Worm (Caenorhabditis elegans) whole organism, L4/young adult: ENCODE results near the gene F21D5.7.

Experiments used
- W03F9.2 ChIP-seq: fragments of 150-350 bp; optimal IDR thresholded peaks from 2 replicates; lab custom pipeline; 2014; ENCODE audit warnings: missing biosample characterization, missing genetic modification characterization
- dao-5 ChIP-seq: sonication (generic microtip); optimal IDR thresholded peaks from 2 replicates; lab custom pipeline; 2016; ENCODE audit warnings: missing genotype, missing genetic modification characterization, moderate library complexity, missing compliant biosample characterization
- him-1 ChIP-seq: sonication (generic microtip); optimal IDR thresholded peaks from 2 replicates; lab custom pipeline; 2016; ENCODE audit warnings: missing genotype, missing genetic modification reagents, missing genetic modification characterization, missing compliant biosample characterization

DNA sequence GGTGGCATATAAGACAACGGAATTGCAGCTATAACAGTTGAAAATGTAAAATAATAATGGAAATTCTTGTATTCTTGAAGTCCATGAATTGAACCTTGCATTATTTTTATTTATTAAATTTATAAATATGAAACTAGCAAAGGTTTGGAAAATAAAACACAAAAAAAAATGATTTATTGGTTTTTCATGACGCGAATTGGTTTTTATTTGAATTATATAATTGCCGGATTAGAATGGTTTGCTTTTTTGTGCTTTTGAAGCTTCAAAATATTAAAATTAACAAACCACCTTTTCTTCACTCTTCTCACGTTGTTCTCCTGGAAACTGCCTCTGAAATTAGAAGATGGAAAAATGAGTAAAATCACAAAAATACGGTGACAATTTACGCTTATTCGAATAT is 46.6 kb upstream of the F21D5.7 start, which contains the start of gene sru-35:
- TF ChIP-seq him-1 (tag; lab: Kevin White, UChicago) (no peak), W03F9.2 (tag; lab: Kevin White, UChicago) (no peak), dao-5 (tag; lab: Kevin White, UChicago) (no peak)
